Worm (Caenorhabditis elegans): ENCODE measurements around the gene F37C4.8.

- TF ChIP-seq pha-4 (GFP tag; IDR thresholded peaks at IDR 0.05), result no peak
- TF ChIP-seq pha-4 (tag; optimal IDR thresholded peaks at IDR 0.05), result no peak
- TF ChIP-seq ceh-20 (GFP tag; IDR thresholded peaks at IDR 0.05), result no peak
- no peak for TF ChIP-seq lin-39 (tag; optimal IDR thresholded peaks at IDR 0.05)
- no peak for TF ChIP-seq zip-2 (tag; optimal IDR thresholded peaks at IDR 0.05)
- no peak for TF ChIP-seq unc-62 (GFP tag; optimal IDR thresholded peaks at IDR 0.05 in 1 of 2)
- TF ChIP-seq unc-62 (tag; optimal IDR thresholded peaks at IDR 0.05), result no peak
- no peak for TF ChIP-seq lsy-2 (tag; optimal IDR thresholded peaks at IDR 0.05)
- no peak for TF ChIP-seq nhr-77 (tag; optimal IDR thresholded peaks at IDR 0.05)
- no peak for TF ChIP-seq fkh-10 (GFP tag; optimal IDR thresholded peaks at IDR 0.05)
- no peak for TF ChIP-seq pqm-1 (tag; optimal IDR thresholded peaks at IDR 0.05)
Observed at ce11 chrIV:3853557-3853956, 27.5 kb downstream of the F37C4.8 start.

All from whole organism, L4 larva.